Fruit fly (Drosophila melanogaster) whole organism, embryonic: Measurements from ENCODE around the gene Fas2.
A peak's percentile ranks its signal among the peaks of the same experiment; 100 is the strongest.

Source experiments
- ATbp ChIP-seq: fragments of 200-800 bp; sonication (Bioruptor generic); optimal IDR thresholded peaks from 2 replicates; lab custom pipeline; 2017; ENCODE audit warnings: missing biosample characterization, mild to moderate bottlenecking, missing genetic modification characterization, missing genetic modification reagents
- Atf3 ChIP-seq: fragments of 200-800 bp; sonication (Bioruptor generic); optimal IDR thresholded peaks from 3 replicates; lab custom pipeline; 2016; ENCODE audit warnings: missing biosample characterization, missing genetic modification characterization
- Awh ChIP-seq: fragments of 200-800 bp; sonication (Bioruptor generic); IDR thresholded peaks from 2 replicates; pipeline ENCODE4, ENCODE4 v1.3.6; 2022; ENCODE audit warnings: missing biosample characterization, missing genetic modification characterization
- Bdp1 ChIP-seq: fragments of 200-800 bp; sonication (Bioruptor generic); optimal IDR thresholded peaks from 3 replicates; lab custom pipeline; 2016; ENCODE audit warnings: missing biosample characterization, missing genetic modification characterization
- CG10209 ChIP-seq: fragments of 200-800 bp; sonication (Bioruptor generic); optimal IDR thresholded peaks from 3 replicates; lab custom pipeline; 2017; ENCODE audit warnings: missing biosample characterization, mild to moderate bottlenecking, missing genetic modification characterization, missing genetic modification reagents
- CG10462 ChIP-seq: fragments of 200-800 bp; sonication (Bioruptor generic); optimal IDR thresholded peaks from 2 replicates; lab custom pipeline; 2016; ENCODE audit warnings: missing biosample characterization, missing genetic modification characterization
- CG10654 ChIP-seq: fragments of 200-800 bp; sonication (Bioruptor generic); optimal IDR thresholded peaks from 2 replicates; lab custom pipeline; 2016; ENCODE audit warnings: missing biosample characterization, missing genetic modification characterization
- CG10959 ChIP-seq: fragments of 200-800 bp; sonication (Bioruptor generic); IDR thresholded peaks from 2 replicates; pipeline ENCODE4 v1.3.6; 2022; ENCODE audit warnings: missing biosample characterization, missing genetic modification characterization
- CG12219 ChIP-seq: fragments of 200-800 bp; sonication (Bioruptor generic); optimal IDR thresholded peaks from 3 replicates; lab custom pipeline; 2018; ENCODE audit warnings: missing biosample characterization, mild to moderate bottlenecking, missing genetic modification characterization
- CG13775 ChIP-seq: fragments of 200-800 bp; sonication (Bioruptor generic); optimal IDR thresholded peaks from 3 replicates; lab custom pipeline; 2017; ENCODE audit warnings: missing biosample characterization, mild to moderate bottlenecking, missing genetic modification characterization
- CG1647 ChIP-seq: fragments of 200-800 bp; sonication (Bioruptor generic); optimal IDR thresholded peaks from 3 replicates; lab custom pipeline; 2016; ENCODE audit warnings: missing biosample characterization, missing genetic modification characterization
- CG17328 ChIP-seq: fragments of 200-800 bp; sonication (Bioruptor generic); IDR thresholded peaks from 2 replicates; pipeline ENCODE4 v1.3.6; 2022; ENCODE audit warnings: missing biosample characterization, missing genetic modification characterization
- CG17568 ChIP-seq: fragments of 200-800 bp; sonication (Bioruptor generic); optimal IDR thresholded peaks from 2 replicates; lab custom pipeline; 2018; ENCODE audit warnings: missing biosample characterization, mild to moderate bottlenecking, missing genetic modification characterization, moderate library complexity
- CG2120 ChIP-seq: fragments of 200-800 bp; sonication (Bioruptor generic); optimal IDR thresholded peaks from 3 replicates; lab custom pipeline; 2016; ENCODE audit warnings: missing biosample characterization, missing genetic modification characterization
- CG2875 ChIP-seq: fragments of 200-800 bp; sonication (Bioruptor generic); optimal IDR thresholded peaks from 2 replicates; lab custom pipeline; 2017; ENCODE audit warnings: missing biosample characterization, mild to moderate bottlenecking, missing genetic modification characterization, missing genetic modification reagents
- CG30020 ChIP-seq: fragments of 200-800 bp; optimal IDR thresholded peaks from 2 replicates; lab custom pipeline; 2019; ENCODE audit warnings: missing biosample characterization, mild to moderate bottlenecking, missing genetic modification characterization, moderate library complexity
- CG32532 ChIP-seq: fragments of 200-800 bp; sonication (Bioruptor generic); IDR thresholded peaks from 2 replicates; pipeline ENCODE4 v1.3.6; 2022; ENCODE audit warnings: missing biosample characterization, missing genetic modification characterization
- CG34224 ChIP-seq: fragments of 200-800 bp; sonication (Bioruptor generic); IDR thresholded peaks from 3 replicates; pipeline ENCODE4 v1.3.6; 2022; ENCODE audit warnings: missing biosample characterization, missing genetic modification characterization; ENCODE audit not compliant: partially characterized antibody
- CG34376 ChIP-seq: fragments of 200-800 bp; sonication (Bioruptor generic); optimal IDR thresholded peaks from 2 replicates; lab custom pipeline; 2018; ENCODE audit warnings: missing biosample characterization, mild to moderate bottlenecking, missing genetic modification characterization
- CG3838 ChIP-seq: fragments of 200-800 bp; sonication (Bioruptor generic); optimal IDR thresholded peaks from 3 replicates; lab custom pipeline; 2016; ENCODE audit warnings: missing biosample characterization, missing genetic modification characterization
- CG5245 ChIP-seq: fragments of 200-800 bp; sonication (Bioruptor generic); optimal IDR thresholded peaks from 3 replicates; lab custom pipeline; 2016; ENCODE audit warnings: missing biosample characterization, missing genetic modification characterization
- CG5953 ChIP-seq: fragments of 200-800 bp; sonication (Bioruptor generic); IDR thresholded peaks from 2 replicates; pipeline ENCODE4 v1.3.6; 2022; ENCODE audit warnings: missing biosample characterization, missing genetic modification characterization
- CG6254 ChIP-seq: fragments of 200-800 bp; sonication (Bioruptor generic); optimal IDR thresholded peaks from 3 replicates; lab custom pipeline; 2017; ENCODE audit warnings: mild to moderate bottlenecking, missing biosample characterization, missing genetic modification reagents, missing genetic modification characterization
- CG7556 ChIP-seq: fragments of 200-800 bp; sonication (Bioruptor generic); optimal IDR thresholded peaks from 2 replicates; lab custom pipeline; 2017; ENCODE audit warnings: missing biosample characterization, mild to moderate bottlenecking, missing genetic modification characterization
- CG8388 ChIP-seq: fragments of 200-800 bp; sonication (Bioruptor generic); optimal IDR thresholded peaks from 2 replicates; lab custom pipeline; 2019; ENCODE audit warnings: missing biosample characterization, mild to moderate bottlenecking, missing genetic modification characterization, moderate library complexity
- D ChIP-seq, 2 experiments: fragments of 200-800 bp in 1 of 2; fragments of >200 bp in 1 of 2; sonication (Bioruptor generic) in 1 of 2; optimal IDR thresholded peaks; 2 replicates in 1 of 2; 3 replicates in 1 of 2; lab custom pipeline; 2017; ENCODE audit warnings: mild to moderate bottlenecking in 1 of 2, missing biosample characterization in 1 of 2, missing genetic modification characterization in 1 of 2, missing genetic modification reagents in 1 of 2
- D19A ChIP-seq: fragments of 200-800 bp; optimal IDR thresholded peaks from 3 replicates; lab custom pipeline; 2019; ENCODE audit warnings: missing biosample characterization, mild to moderate bottlenecking, missing genetic modification characterization, moderate library complexity
- D19B ChIP-seq: fragments of 200-800 bp; sonication (Bioruptor generic); optimal IDR thresholded peaks from 2 replicates; lab custom pipeline; 2017; ENCODE audit warnings: missing biosample characterization, mild to moderate bottlenecking, missing genetic modification characterization
- Deaf1 ChIP-seq: fragments of 200-800 bp; optimal IDR thresholded peaks from 3 replicates; lab custom pipeline; 2019; ENCODE audit warnings: missing biosample characterization, mild to moderate bottlenecking, missing genetic modification characterization, moderate library complexity
- Dp ChIP-seq: fragments of 200-800 bp; sonication (Bioruptor generic); optimal IDR thresholded peaks from 2 replicates; lab custom pipeline; 2018; ENCODE audit warnings: missing biosample characterization, mild to moderate bottlenecking, missing genetic modification characterization, moderate library complexity
- Fer3 ChIP-seq: fragments of 200-800 bp; sonication (Bioruptor generic); optimal IDR thresholded peaks from 2 replicates; lab custom pipeline; 2018; ENCODE audit warnings: missing biosample characterization, mild to moderate bottlenecking, missing genetic modification characterization, moderate library complexity
- Nf-YC ChIP-seq: fragments of 200-800 bp; optimal IDR thresholded peaks from 3 replicates; lab custom pipeline; 2019; ENCODE audit warnings: missing biosample characterization, mild to moderate bottlenecking, missing genetic modification characterization, moderate library complexity
- Scr ChIP-seq: fragments of 200-800 bp; sonication (Bioruptor generic); IDR thresholded peaks from 2 replicates; pipeline ENCODE4 v1.3.6; 2022; ENCODE audit warnings: missing biosample characterization, missing genetic modification characterization; ENCODE audit not compliant: partially characterized antibody
- Sox100B ChIP-seq: fragments of 200-800 bp; sonication (Bioruptor generic); optimal IDR thresholded peaks from 3 replicates; lab custom pipeline; 2018; ENCODE audit warnings: missing biosample characterization, mild to moderate bottlenecking, missing genetic modification characterization
- bowl ChIP-seq: fragments of 200-800 bp; sonication (Bioruptor generic); IDR thresholded peaks from 2 replicates; pipeline ENCODE4 v1.3.6; 2022; ENCODE audit warnings: missing biosample characterization, missing genetic modification characterization
- btn ChIP-seq: fragments of 200-800 bp; sonication (Bioruptor generic); optimal IDR thresholded peaks from 2 replicates; lab custom pipeline; 2016; ENCODE audit warnings: missing biosample characterization, missing genetic modification characterization
- chn ChIP-seq: fragments of 200-800 bp; sonication (Bioruptor generic); optimal IDR thresholded peaks from 2 replicates; lab custom pipeline; 2016; ENCODE audit warnings: missing biosample characterization, missing genetic modification characterization
- dmrt99B ChIP-seq: fragments of 200-800 bp; sonication (Bioruptor generic); optimal IDR thresholded peaks from 2 replicates; lab custom pipeline; 2018; ENCODE audit warnings: missing biosample characterization, mild to moderate bottlenecking, missing genetic modification characterization, moderate library complexity
- gsb ChIP-seq: fragments of 200-800 bp; sonication (Bioruptor generic); IDR thresholded peaks from 2 replicates; pipeline ENCODE4 v1.3.6; 2022; ENCODE audit warnings: missing biosample characterization, missing genetic modification characterization
- hkb ChIP-seq, 2 experiments: fragments of 200-800 bp in 1 of 2; fragments of >200 bp in 1 of 2; sonication (Bioruptor generic) in 1 of 2; IDR thresholded peaks in 1 of 2; optimal IDR thresholded peaks in 1 of 2; 2 replicates each; pipeline versions ENCODE4 v1.3.6 to Lab custom; 2017 to 2022; ENCODE audit warnings: missing biosample characterization in 1 of 2, missing genetic modification characterization in 1 of 2
- peb ChIP-seq: fragments of 200-800 bp; sonication (Bioruptor generic); IDR thresholded peaks from 2 replicates; pipeline ENCODE4 v1.3.6; 2022; ENCODE audit warnings: missing biosample characterization, missing genetic modification characterization
- pum ChIP-seq: fragments of 200-800 bp; sonication (Bioruptor generic); optimal IDR thresholded peaks from 2 replicates; lab custom pipeline; 2016; ENCODE audit warnings: missing biosample characterization, missing genetic modification characterization
- sima ChIP-seq: fragments of 200-800 bp; sonication (Bioruptor generic); optimal IDR thresholded peaks from 2 replicates; lab custom pipeline; 2016; ENCODE audit warnings: missing biosample characterization, missing genetic modification characterization
- slbo ChIP-seq: fragments of 200-800 bp; sonication (Bioruptor generic); IDR thresholded peaks from 2 replicates; pipeline ENCODE4 v1.3.6; 2022; ENCODE audit warnings: missing biosample characterization, missing genetic modification characterization
- sob ChIP-seq: fragments of 200-800 bp; sonication (Bioruptor generic); IDR thresholded peaks from 2 replicates; pipeline ENCODE4 v1.3.6; 2022; ENCODE audit warnings: missing biosample characterization, missing genetic modification characterization
- twi ChIP-seq: fragments of 200-800 bp; optimal IDR thresholded peaks from 2 replicates; lab custom pipeline; 2019; ENCODE audit warnings: missing biosample characterization, mild to moderate bottlenecking, missing genetic modification characterization, moderate library complexity
- unc-4 ChIP-seq: fragments of 200-800 bp; sonication (Bioruptor generic); IDR thresholded peaks from 2 replicates; pipeline ENCODE4 v1.3.6; 2022; ENCODE audit warnings: missing biosample characterization, missing genetic modification characterization; ENCODE audit not compliant: partially characterized antibody
- unpg ChIP-seq: fragments of 200-800 bp; sonication (Bioruptor generic); optimal IDR thresholded peaks from 3 replicates; lab custom pipeline; 2018; ENCODE audit warnings: missing biosample characterization, mild to moderate bottlenecking, missing genetic modification characterization, moderate library complexity
- vvl ChIP-seq: fragments of 200-800 bp; sonication (Bioruptor generic); IDR thresholded peaks from 2 replicates; pipeline ENCODE4 v1.3.6; 2022; ENCODE audit warnings: missing biosample characterization, missing genetic modification characterization
- zen2 ChIP-seq: fragments of 200-800 bp; sonication (Bioruptor generic); IDR thresholded peaks from 3 replicates; pipeline ENCODE4 v1.3.6; 2022; ENCODE audit warnings: missing biosample characterization, missing genetic modification characterization; ENCODE audit not compliant: partially characterized antibody

Fas2 gene

DNA sequence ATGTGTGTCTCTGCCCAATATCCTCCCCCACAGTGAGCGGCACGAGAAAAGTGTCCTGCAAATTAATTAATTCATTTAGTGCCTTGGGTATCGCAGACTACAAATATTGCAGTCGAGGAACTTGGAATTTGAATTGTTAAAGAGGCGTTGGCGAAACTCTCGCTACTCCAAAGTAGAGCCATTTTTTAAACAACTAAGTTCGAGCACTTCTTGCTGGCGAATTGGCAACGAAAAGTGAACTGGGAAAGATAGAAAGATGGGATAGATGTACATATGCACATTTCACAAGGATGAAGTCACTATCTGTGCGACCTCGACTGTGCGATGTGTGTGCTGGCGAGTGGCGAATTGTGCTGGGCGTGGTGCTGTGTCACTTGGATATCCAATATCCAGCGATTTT is 99.1 kb downstream of the Fas2 start (continued):
- TF ChIP-seq D (optimal IDR thresholded peaks at IDR 0.05; lab: Kevin White, UChicago) (no peak), D (GFP tag; optimal IDR thresholded peaks at IDR 0.05; lab: Kevin White, UChicago) (peak; percentile 34), pum (GFP tag; lab: Kevin White, UChicago) (peak; percentile 25), bowl (GFP tag; lab: Robert Waterston, UW) (no peak), CG5953 (GFP tag; lab: Robert Waterston, UW) (no peak), sima (GFP tag; lab: Kevin White, UChicago) (no peak), CG6254 (GFP tag; lab: Kevin White, UChicago) (peak; percentile 14), CG34376 (GFP tag; lab: Kevin White, UChicago) (no peak), CG10462 (GFP tag; lab: Kevin White, UChicago) (no peak), CG10654 (no peak), CG2875 (GFP tag; lab: Kevin White, UChicago) (no peak), unpg (GFP tag; lab: Kevin White, UChicago) (peak; percentile 33), CG5245 (GFP tag; lab: Kevin White, UChicago) (no peak), dmrt99B (tag; lab: Kevin White, UChicago) (no peak), zen2 (GFP tag; lab: Robert Waterston, UW) (no peak), twi (tag; lab: Kevin White, UChicago) (no peak), CG7556 (GFP tag; lab: Kevin White, UChicago) (peak; percentile 52), peb (GFP tag; lab: Robert Waterston, UW) (no peak), CG2120 (GFP tag; lab: Kevin White, UChicago) (peak; percentile 26), Nf-YC (tag; lab: Kevin White, UChicago) (no peak), sob (GFP tag; lab: Robert Waterston, UW) (0 out of 2 replicates have a peak, but pooled peaks have one; percentile 28), gsb (GFP tag; lab: Robert Waterston, UW) (no peak), vvl (GFP tag; lab: Robert Waterston, UW) (no peak), D19A (tag; lab: Kevin White, UChicago) (peak; percentile 29), ATbp (GFP tag; lab: Kevin White, UChicago) (peak; percentile 28), CG13775 (GFP tag; lab: Kevin White, UChicago) (peak; percentile 9), slbo (no peak), CG34224 (GFP tag; lab: Robert Waterston, UW) (no peak), CG30020 (no peak), chn (GFP tag; lab: Kevin White, UChicago) (peak; percentile 27), CG8388 (GFP tag; lab: Kevin White, UChicago) (peak; percentile 26), Sox100B (no peak), unc-4 (no peak), CG17568 (GFP tag; lab: Kevin White, UChicago) (no peak), CG3838 (GFP tag; lab: Kevin White, UChicago) (no peak), hkb (optimal IDR thresholded peaks at IDR 0.05; lab: Kevin White, UChicago) (no peak), hkb (GFP tag; IDR thresholded peaks at IDR 0.05; lab: Robert Waterston, UW) (peak; percentile 36; the same call in 1 of the 2 replicates), CG17328 (GFP tag; lab: Robert Waterston, UW) (no peak), Deaf1 (no peak), D19B (GFP tag; lab: Kevin White, UChicago) (no peak), Awh (GFP tag; lab: Robert Waterston, UW) (no peak), CG12219 (GFP tag; lab: Kevin White, UChicago) (no peak), Fer3 (tag; lab: Kevin White, UChicago) (no peak), btn (no peak), Scr (GFP tag; lab: Robert Waterston, UW) (no peak), Atf3 (GFP tag; lab: Kevin White, UChicago) (no peak), CG1647 (no peak), CG10959 (GFP tag; lab: Robert Waterston, UW) (no peak), CG32532 (GFP tag; lab: Robert Waterston, UW) (peak; percentile 40; the same call in 1 of the 2 replicates), CG10209 (no peak), Dp (GFP tag; lab: Kevin White, UChicago) (no peak), Bdp1 (GFP tag; lab: Kevin White, UChicago) (no peak)
